1 worm cellular context compared by ENCODE assay signal in the genomic region with DNA sequence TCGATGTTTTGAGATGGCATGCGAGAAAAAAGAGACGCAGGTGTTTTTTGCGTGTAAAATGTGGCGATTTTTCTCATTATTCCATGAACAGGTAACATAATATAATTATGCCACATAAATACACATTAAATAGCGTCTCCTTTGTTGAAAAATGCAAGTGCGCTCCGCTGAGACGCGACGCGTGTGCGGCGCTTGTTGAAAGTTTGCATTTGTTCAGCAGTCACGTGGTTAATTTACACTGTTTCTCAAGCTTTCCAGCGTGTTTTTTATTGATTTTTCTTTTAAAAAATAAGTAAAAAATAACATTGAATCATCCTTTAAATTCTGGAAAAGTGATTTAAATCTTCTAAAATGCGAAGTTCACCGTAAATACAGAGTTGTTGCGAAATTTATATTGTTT.
A peak's percentile ranks its signal among the peaks of the same experiment; 100 is the strongest.
TF ChIP-seq lines count a peak whose summit lies in the region.

No protein-coding gene starts in this region.

TF ChIP-seq in whole organism, L4 larva, 104 proteins besides CTCF, POLR2A, EP300 and RAD21 (continued from another document):
- TF ChIP-seq fkh-10 (GFP tag; optimal IDR thresholded peaks at IDR 0.05; lab: Kevin White, UChicago) (peak; percentile 48), jun-1 (tag; optimal IDR thresholded peaks at IDR 0.05; lab: Kevin White, UChicago) (peak; percentile 52), F44E2.7 (GFP tag; IDR thresholded peaks at IDR 0.05; lab: Robert Waterston, UW) (no peak), duxl-1 (tag; optimal IDR thresholded peaks at IDR 0.05; lab: Kevin White, UChicago; ENCODE audit: poor library complexity) (no peak), zfp-3 (GFP tag; conservative IDR thresholded peaks at IDR 0.05; lab: Robert Waterston, UW) (no peak), T26A8.4 (GFP tag; IDR thresholded peaks at IDR 0.05; lab: Robert Waterston, UW) (peak; percentile 50), mxl-3 (GFP tag; optimal IDR thresholded peaks at IDR 0.05; lab: Kevin White, UChicago) (peak; percentile 87), dmd-6 (GFP tag; IDR thresholded peaks at IDR 0.05; lab: Robert Waterston, UW) (peak; percentile 63), nhr-41 (GFP tag; IDR thresholded peaks at IDR 0.05; lab: Robert Waterston, UW) (no peak), skn-1 (tag; optimal IDR thresholded peaks at IDR 0.05; lab: Kevin White, UChicago) (no peak), lin-38 (GFP tag; IDR thresholded peaks at IDR 0.05; lab: Robert Waterston, UW) (peak; percentile 96), lsy-2 (tag; optimal IDR thresholded peaks at IDR 0.05; lab: Kevin White, UChicago) (peak; percentile 47 to 94), hlh-30 (tag; optimal IDR thresholded peaks at IDR 0.05; lab: Kevin White, UChicago; ENCODE audit: insufficient read depth) (peak; percentile 99), nhr-77 (tag; optimal IDR thresholded peaks at IDR 0.05; lab: Kevin White, UChicago) (peak; percentile 99), R02D3.7 (tag; optimal IDR thresholded peaks at IDR 0.05; lab: Kevin White, UChicago) (peak; percentile 8), lin-39 (tag; optimal IDR thresholded peaks at IDR 0.05; lab: Kevin White, UChicago) (no peak), aly-2 (tag; optimal IDR thresholded peaks at IDR 0.05; lab: Kevin White, UChicago) (no peak), pqm-1 (tag; optimal IDR thresholded peaks at IDR 0.05; lab: Kevin White, UChicago) (no peak), zip-11 (GFP tag; IDR thresholded peaks at IDR 0.05; lab: Robert Waterston, UW) (no peak), ZK337.2 (GFP tag; IDR thresholded peaks at IDR 0.05; lab: Robert Waterston, UW) (no peak), rbr-2 (tag; optimal IDR thresholded peaks at IDR 0.05; lab: Kevin White, UChicago) (peak; percentile 77), nhr-111 (GFP tag; optimal IDR thresholded peaks at IDR 0.05; lab: Kevin White, UChicago) (no peak), ztf-11 (tag; optimal IDR thresholded peaks at IDR 0.05; lab: Kevin White, UChicago) (no peak), nhr-76 (tag; optimal IDR thresholded peaks at IDR 0.05; lab: Kevin White, UChicago) (no peak), sdz-12 (GFP tag; optimal IDR thresholded peaks at IDR 0.05; lab: Kevin White, UChicago) (no peak), ces-1 (GFP tag; optimal IDR thresholded peaks at IDR 0.05; lab: Kevin White, UChicago) (peak; percentile 55), mep-1 (tag; optimal IDR thresholded peaks at IDR 0.05; lab: Kevin White, UChicago) (peak; percentile 91), dve-1 (tag; optimal IDR thresholded peaks at IDR 0.05; lab: Kevin White, UChicago; ENCODE audit: insufficient read depth) (peak; percentile 93), daf-12 (tag; optimal IDR thresholded peaks at IDR 0.05; lab: Kevin White, UChicago) (no peak), tra-1 (GFP tag; IDR thresholded peaks at IDR 0.05; lab: Robert Waterston, UW) (no peak)
